Fruit fly (Drosophila melanogaster) whole organism, embryonic: ENCODE data around the gene Uba5.
A peak's percentile ranks its signal among the peaks of the same experiment; 100 is the strongest.

Experiments used
- Bteb2 ChIP-seq: fragments of 200-800 bp; sonication (Bioruptor generic); optimal IDR thresholded peaks from 2 replicates; lab custom pipeline; 2016; ENCODE audit warnings: missing biosample characterization, missing genetic modification characterization
- CG10147 ChIP-seq: fragments of 200-800 bp; sonication (Bioruptor generic); optimal IDR thresholded peaks from 2 replicates; lab custom pipeline; 2019; ENCODE audit warnings: missing biosample characterization, mild to moderate bottlenecking, missing genetic modification characterization, moderate library complexity
- CG10274 ChIP-seq: fragments of 200-800 bp; sonication (Bioruptor generic); optimal IDR thresholded peaks from 3 replicates; lab custom pipeline; 2017; ENCODE audit warnings: missing biosample characterization, mild to moderate bottlenecking, missing genetic modification characterization
- CG12744 ChIP-seq: fragments of 200-800 bp; sonication (Bioruptor generic); optimal IDR thresholded peaks from 2 replicates; lab custom pipeline; 2016; ENCODE audit warnings: missing biosample characterization, missing genetic modification characterization
- CG13123 ChIP-seq: fragments of 200-800 bp; sonication (Bioruptor generic); optimal IDR thresholded peaks from 2 replicates; lab custom pipeline; 2016; ENCODE audit warnings: missing biosample characterization, missing genetic modification characterization
- CG13775 ChIP-seq: fragments of 200-800 bp; sonication (Bioruptor generic); optimal IDR thresholded peaks from 3 replicates; lab custom pipeline; 2017; ENCODE audit warnings: missing biosample characterization, mild to moderate bottlenecking, missing genetic modification characterization
- CG14965 ChIP-seq: fragments of 200-800 bp; sonication (Bioruptor generic); optimal IDR thresholded peaks from 2 replicates; lab custom pipeline; 2016; ENCODE audit warnings: missing biosample characterization, missing genetic modification characterization, borderline replicate concordance
- CG15601 ChIP-seq: fragments of 200-800 bp; sonication (Bioruptor generic); optimal IDR thresholded peaks from 3 replicates; lab custom pipeline; 2019; ENCODE audit warnings: missing biosample characterization, mild to moderate bottlenecking, missing genetic modification characterization, moderate library complexity
- CG1602 ChIP-seq: fragments of 200-800 bp; sonication (Bioruptor generic); optimal IDR thresholded peaks from 3 replicates; lab custom pipeline; 2016; ENCODE audit warnings: missing biosample characterization, missing genetic modification characterization
- CG17186 ChIP-seq: fragments of 200-800 bp; sonication (Bioruptor generic); optimal IDR thresholded peaks from 3 replicates; lab custom pipeline; 2017; ENCODE audit warnings: missing biosample characterization, missing genetic modification reagents, missing genetic modification characterization
- CG17829 ChIP-seq: fragments of 200-800 bp; optimal IDR thresholded peaks from 2 replicates; lab custom pipeline; 2019; ENCODE audit warnings: missing biosample characterization, mild to moderate bottlenecking, missing genetic modification characterization, moderate library complexity
- CG2202 ChIP-seq: fragments of 200-800 bp; sonication (Bioruptor generic); optimal IDR thresholded peaks from 2 replicates; lab custom pipeline; 2018; ENCODE audit warnings: missing biosample characterization, mild to moderate bottlenecking, missing genetic modification characterization
- CG3065 ChIP-seq: fragments of 200-800 bp; sonication (Bioruptor generic); optimal IDR thresholded peaks from 2 replicates; lab custom pipeline; 2016; ENCODE audit warnings: missing biosample characterization, missing genetic modification characterization
- CG31388 ChIP-seq: fragments of 200-800 bp; sonication (Bioruptor generic); optimal IDR thresholded peaks from 2 replicates; lab custom pipeline; 2016; ENCODE audit warnings: missing biosample characterization, missing genetic modification characterization
- CG34422 ChIP-seq: fragments of 200-800 bp; sonication (Bioruptor generic); IDR thresholded peaks from 3 replicates; pipeline ENCODE4 v1.3.6; 2022; ENCODE audit warnings: missing biosample characterization, missing genetic modification characterization
- CG3995 ChIP-seq: fragments of 200-800 bp; sonication (Bioruptor generic); optimal IDR thresholded peaks from 3 replicates; lab custom pipeline; 2016; ENCODE audit warnings: missing biosample characterization, missing genetic modification characterization
- CG4282 ChIP-seq: fragments of 200-800 bp; sonication (Bioruptor generic); optimal IDR thresholded peaks from 2 replicates; lab custom pipeline; 2016; ENCODE audit warnings: missing biosample characterization, missing genetic modification characterization
- CG7745 ChIP-seq: fragments of 200-800 bp; sonication (Bioruptor generic); optimal IDR thresholded peaks from 2 replicates; lab custom pipeline; 2018; ENCODE audit warnings: missing biosample characterization, mild to moderate bottlenecking, missing genetic modification characterization, moderate library complexity
- CG8290 ChIP-seq, 3 experiments: fragments of 200-800 bp; sonication (Bioruptor generic); optimal IDR thresholded peaks; 2 replicates each; lab custom pipeline; 2016 to 2019; ENCODE audit warnings: missing biosample characterization in 3 of 3, missing genetic modification characterization in 3 of 3, mild to moderate bottlenecking in 2 of 3, moderate library complexity in 1 of 3
- CrebB ChIP-seq: fragments of 200-800 bp; sonication (Bioruptor generic); optimal IDR thresholded peaks from 3 replicates; lab custom pipeline; 2018; ENCODE audit warnings: missing biosample characterization, mild to moderate bottlenecking, missing genetic modification characterization
- ERR ChIP-seq: fragments of 200-800 bp; sonication (Bioruptor generic); optimal IDR thresholded peaks from 2 replicates; lab custom pipeline; 2016; ENCODE audit warnings: missing biosample characterization, missing genetic modification characterization
- Hey ChIP-seq: fragments of 200-800 bp; sonication (Bioruptor generic); optimal IDR thresholded peaks from 3 replicates; lab custom pipeline; 2018; ENCODE audit warnings: missing biosample characterization, mild to moderate bottlenecking, missing genetic modification characterization
- Hr3 ChIP-seq: fragments of 200-800 bp; sonication (Bioruptor generic); optimal IDR thresholded peaks from 3 replicates; lab custom pipeline; 2016; ENCODE audit warnings: missing biosample characterization, missing genetic modification characterization
- Neu2 ChIP-seq: fragments of 200-800 bp; sonication (Bioruptor generic); optimal IDR thresholded peaks from 3 replicates; lab custom pipeline; 2016; ENCODE audit warnings: missing biosample characterization, missing genetic modification characterization, borderline replicate concordance
- Oaz ChIP-seq: fragments of 200-800 bp; sonication (Bioruptor generic); IDR thresholded peaks from 2 replicates; pipeline ENCODE4 v1.3.6; 2022; ENCODE audit warnings: missing biosample characterization, missing genetic modification characterization
- ara ChIP-seq: fragments of 200-800 bp; sonication (Bioruptor generic); IDR thresholded peaks from 2 replicates; pipeline ENCODE4 v1.3.6; 2022; ENCODE audit warnings: missing biosample characterization, missing genetic modification characterization
- bowl ChIP-seq: fragments of 200-800 bp; sonication (Bioruptor generic); IDR thresholded peaks from 2 replicates; pipeline ENCODE4 v1.3.6; 2022; ENCODE audit warnings: missing biosample characterization, missing genetic modification characterization
- br ChIP-seq: fragments of >200 bp; optimal IDR thresholded peaks from 2 replicates; lab custom pipeline; 2017
- bsh ChIP-seq, 2 experiments: fragments of 200-800 bp; sonication (Bioruptor generic); optimal IDR thresholded peaks; 2 replicates each; lab custom pipeline; 2017 to 2018; ENCODE audit warnings: mild to moderate bottlenecking in 2 of 2, missing biosample characterization in 2 of 2, missing genetic modification characterization in 2 of 2, moderate library complexity in 1 of 2
- caup ChIP-seq: fragments of 200-800 bp; sonication (Bioruptor generic); optimal IDR thresholded peaks from 3 replicates; lab custom pipeline; 2017; ENCODE audit warnings: missing biosample characterization, mild to moderate bottlenecking, missing genetic modification characterization, moderate library complexity; ENCODE audit not compliant: severe bottlenecking
- chn ChIP-seq: fragments of 200-800 bp; sonication (Bioruptor generic); optimal IDR thresholded peaks from 2 replicates; lab custom pipeline; 2016; ENCODE audit warnings: missing biosample characterization, missing genetic modification characterization
- dm ChIP-seq: fragments of 200-800 bp; sonication (Bioruptor generic); optimal IDR thresholded peaks from 3 replicates; lab custom pipeline; 2016; ENCODE audit warnings: missing biosample characterization, missing genetic modification characterization
- emc ChIP-seq: fragments of 200-800 bp; sonication (Bioruptor generic); optimal IDR thresholded peaks from 2 replicates; lab custom pipeline; 2016; ENCODE audit warnings: missing biosample characterization, missing genetic modification characterization
- ems ChIP-seq: fragments of 200-800 bp; sonication (Bioruptor generic); optimal IDR thresholded peaks from 3 replicates; lab custom pipeline; 2016; ENCODE audit warnings: missing biosample characterization, missing genetic modification characterization
- fru ChIP-seq: fragments of >200 bp; optimal IDR thresholded peaks from 2 replicates; lab custom pipeline; 2017
- gsb-n ChIP-seq: fragments of 200-800 bp; sonication (Bioruptor generic); optimal IDR thresholded peaks from 3 replicates; lab custom pipeline; 2018; ENCODE audit warnings: missing biosample characterization, mild to moderate bottlenecking, missing genetic modification characterization
- ind ChIP-seq: fragments of 200-800 bp; sonication (Bioruptor generic); optimal IDR thresholded peaks from 3 replicates; lab custom pipeline; 2016; ENCODE audit warnings: missing biosample characterization, missing genetic modification characterization
- jigr1 ChIP-seq: fragments of 200-800 bp; sonication (Bioruptor generic); IDR thresholded peaks from 3 replicates; pipeline ENCODE4 v1.3.6; 2022; ENCODE audit warnings: missing biosample characterization, missing genetic modification characterization
- mam ChIP-seq: fragments of 200-800 bp; sonication (Bioruptor generic); optimal IDR thresholded peaks from 3 replicates; lab custom pipeline; 2016; ENCODE audit warnings: missing biosample characterization, missing genetic modification characterization
- otp ChIP-seq: fragments of 200-800 bp; sonication (Bioruptor generic); IDR thresholded peaks from 3 replicates; pipeline ENCODE4, ENCODE4 v1.3.6; 2022; ENCODE audit warnings: missing biosample characterization, missing genetic modification characterization
- pum ChIP-seq: fragments of 200-800 bp; sonication (Bioruptor generic); optimal IDR thresholded peaks from 2 replicates; lab custom pipeline; 2016; ENCODE audit warnings: missing biosample characterization, missing genetic modification characterization
- row ChIP-seq: fragments of 200-800 bp; sonication (Bioruptor generic); IDR thresholded peaks from 3 replicates; pipeline ENCODE4 v1.3.6; 2022; ENCODE audit warnings: missing biosample characterization, missing genetic modification characterization
- sens-2 ChIP-seq: fragments of 200-800 bp; sonication (Bioruptor generic); IDR thresholded peaks from 2 replicates; pipeline ENCODE4 v1.3.6; 2022; ENCODE audit warnings: missing biosample characterization, missing genetic modification characterization
- sim ChIP-seq: fragments of 200-800 bp; sonication (Bioruptor generic); IDR thresholded peaks from 2 replicates; pipeline ENCODE4 v1.3.6; 2022; ENCODE audit warnings: missing biosample characterization, missing genetic modification characterization
- ttk ChIP-seq: fragments of 200-800 bp; sonication (Bioruptor generic); IDR thresholded peaks from 2 replicates; pipeline ENCODE4 v2.1.2; 2022; ENCODE audit warnings: missing biosample characterization, missing genetic modification characterization
- tup ChIP-seq: fragments of 200-800 bp; sonication (Bioruptor generic); optimal IDR thresholded peaks from 2 replicates; lab custom pipeline; 2016; ENCODE audit warnings: missing biosample characterization, mild to moderate bottlenecking, missing genetic modification characterization, moderate library complexity
- vfl ChIP-seq: fragments of 200-800 bp; sonication (Bioruptor generic); optimal IDR thresholded peaks from 2 replicates; lab custom pipeline; 2016; ENCODE audit warnings: missing biosample characterization, missing genetic modification characterization

Uba5 gene

dm6 chrX:11528026-11528702, 44.8 kb downstream of the Uba5 start (continued):
- TF ChIP-seq sens-2 (GFP tag; lab: Robert Waterston, UW) (peak; percentile 73), Neu2 (GFP tag; lab: Kevin White, UChicago) (no peak), CG1602 (GFP tag; lab: Kevin White, UChicago) (peak; percentile 77), jigr1 (GFP tag; lab: Robert Waterston, UW) (0 out of 3 replicates have a peak, but pooled peaks have one; percentile 26), CG13123 (peak; percentile 59), gsb-n (tag; lab: Kevin White, UChicago) (peak; percentile 89), CG12744 (GFP tag; lab: Kevin White, UChicago) (no peak), CG17186 (peak; percentile 35), bowl (GFP tag; lab: Robert Waterston, UW) (0 out of 2 replicates have a peak, but pooled peaks have one; percentile 12), chn (GFP tag; lab: Kevin White, UChicago) (peak; percentile 74), br (lab: Kevin White, UChicago) (no peak), mam (peak; percentile 1), bsh (GFP tag; optimal IDR thresholded peaks at IDR 0.05; lab: Kevin White, UChicago) (peak; percentile 24 to 95), sim (GFP tag; lab: Robert Waterston, UW) (peak; percentile 75), CG15601 (tag; lab: Kevin White, UChicago) (peak; percentile 91), CG3065 (GFP tag; lab: Kevin White, UChicago) (peak; percentile 49), CG2202 (tag; lab: Kevin White, UChicago) (peak; percentile 86), row (GFP tag; lab: Robert Waterston, UW) (peak; percentile 72), CG14965 (GFP tag; lab: Kevin White, UChicago) (no peak), CG7745 (tag; lab: Kevin White, UChicago) (peak; percentile 51), CG31388 (GFP tag; lab: Kevin White, UChicago) (peak; percentile 42), CG10274 (GFP tag; lab: Kevin White, UChicago) (peak; percentile 19), CG10147 (GFP tag; lab: Kevin White, UChicago) (peak; percentile 48), ERR (GFP tag; lab: Kevin White, UChicago) (no peak), CG8290 (GFP tag; optimal IDR thresholded peaks at IDR 0.05; lab: Kevin White, UChicago) (peak; percentile 50), CG8290 (tag; optimal IDR thresholded peaks at IDR 0.05; lab: Kevin White, UChicago) (peak in 1 of 2 experiments; percentile 12), otp (GFP tag; lab: Robert Waterston, UW) (peak; percentile 74), CG34422 (no peak; the same call in 2 of the 3 replicates), dm (GFP tag; lab: Kevin White, UChicago) (no peak), ara (peak; percentile 90), emc (GFP tag; lab: Kevin White, UChicago) (no peak), ems (GFP tag; lab: Kevin White, UChicago) (peak; percentile 37), fru (lab: Kevin White, UChicago) (no peak), Hr3 (peak; percentile 71), CG13775 (GFP tag; lab: Kevin White, UChicago) (peak; percentile 53), Bteb2 (GFP tag; lab: Kevin White, UChicago) (no peak), ind (GFP tag; lab: Kevin White, UChicago) (peak; percentile 56), vfl (no peak), CrebB (peak; percentile 54), tup (GFP tag; lab: Kevin White, UChicago) (no peak), Hey (no peak), ttk (peak; percentile 56; the same call in 1 of the 2 replicates), caup (peak; percentile 12), Oaz (GFP tag; lab: Robert Waterston, UW) (no peak), CG4282 (GFP tag; lab: Kevin White, UChicago) (no peak), CG3995 (no peak), CG17829 (tag; lab: Kevin White, UChicago) (peak; percentile 91), pum (peak; percentile 65)
- TF ChIP-seq, all 482 proteins: peak for 305
